Worm (Caenorhabditis elegans): ENCODE measurements around the gene alh-6.

DNA sequence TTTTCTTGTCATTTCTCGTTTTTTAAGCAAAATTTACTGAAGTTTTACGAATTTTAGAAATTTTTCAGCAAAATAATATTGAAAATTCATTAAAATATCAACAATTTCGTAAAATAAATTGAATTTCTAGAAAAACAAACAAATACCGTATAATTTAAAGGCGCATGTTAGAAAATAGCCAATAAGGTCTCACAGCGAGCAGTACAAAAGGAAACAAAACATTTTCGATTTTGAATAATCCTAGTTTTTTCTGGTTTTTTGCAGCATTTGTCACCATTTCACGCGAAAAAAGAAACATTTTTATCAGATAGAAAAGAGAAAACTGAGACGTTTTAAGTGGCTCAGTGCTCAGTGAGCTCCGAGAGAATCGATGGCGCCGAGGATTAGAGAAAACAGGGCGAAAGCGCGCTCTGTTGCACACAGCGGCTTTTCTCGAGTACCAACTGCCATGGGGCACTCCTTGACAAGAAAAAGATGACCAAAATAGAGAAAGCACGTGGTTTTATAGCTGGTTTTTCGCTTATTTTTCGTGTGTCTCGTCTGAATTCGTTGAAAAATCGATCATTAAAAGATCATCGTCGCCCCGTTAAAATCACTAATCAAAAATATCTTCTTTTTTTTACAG lies at the start of gene alh-6, which contains the start of gene fcho-1:
- no peak for TF ChIP-seq ets-7 (tag; optimal IDR thresholded peaks at IDR 0.05)
- TF ChIP-seq ceh-36 (tag; optimal IDR thresholded peaks at IDR 0.05), result no peak
- TF ChIP-seq tbx-37 (GFP tag; conservative IDR thresholded peaks at IDR 0.05), result no peak
- no peak for TF ChIP-seq hnd-1 (tag; optimal IDR thresholded peaks at IDR 0.05)
- no peak for TF ChIP-seq hmbx-1 (tag; optimal IDR thresholded peaks at IDR 0.05)
- TF ChIP-seq tra-4 (tag; optimal IDR thresholded peaks at IDR 0.05), result no peak
- TF ChIP-seq ama-1 (optimal IDR thresholded peaks at IDR 0.05), result no peak
- TF ChIP-seq F13C5.2 (tag; optimal IDR thresholded peaks at IDR 0.05), result no peak

Measured in whole organism, early embryonic.